Worm (Caenorhabditis elegans): ENCODE measurements around the gene asp-14.

The asp-14 gene

DNA sequence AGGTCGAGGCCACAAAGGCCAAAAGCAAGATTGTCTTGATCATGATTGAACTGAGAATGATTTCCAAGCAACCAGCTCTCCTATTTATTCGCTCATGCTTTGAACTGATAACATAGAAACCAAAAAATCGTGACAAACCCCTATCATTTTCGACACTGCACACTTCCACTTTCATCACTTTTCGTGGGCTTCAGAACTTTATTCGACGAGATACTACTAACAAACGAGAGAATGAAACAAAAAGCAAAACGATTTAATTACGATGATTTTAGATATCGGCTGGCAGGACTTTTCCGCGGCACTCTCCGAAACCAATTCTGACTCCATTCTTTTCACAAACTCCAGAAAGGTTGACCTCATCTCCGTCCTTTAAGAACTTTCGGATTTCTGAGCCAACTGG, at the start of gene asp-14:
TSS of gene asp-14 (minus strand) at position 101 of the 400 bp plus-strand sequence.
- TF ChIP-seq unc-62 (GFP tag; optimal IDR thresholded peaks at IDR 0.05) = no peak

DNA sequence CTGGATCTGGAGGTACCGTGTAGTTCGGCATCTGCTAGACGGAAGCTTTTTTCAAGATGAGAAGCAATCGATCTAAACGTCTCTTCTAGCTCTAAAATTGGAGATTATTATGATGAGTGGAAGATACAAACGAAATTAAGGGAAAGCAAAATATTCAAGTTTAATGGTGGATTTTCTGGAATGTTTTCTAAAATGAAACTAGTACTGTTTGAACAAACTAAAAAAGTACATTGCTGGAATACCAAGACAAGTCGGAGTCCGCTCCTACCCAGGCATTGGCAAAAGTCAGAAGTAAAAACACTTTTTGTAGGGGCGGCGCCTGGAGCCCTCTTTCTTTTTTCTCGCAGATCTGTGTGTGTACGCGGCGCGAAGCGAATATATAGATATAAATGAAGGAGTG, 38.3 kb upstream of the asp-14 start, which contains the start of gene gar-1:
TSS of gene gar-1 (minus strand) at position 101 of the 400 bp plus-strand sequence.
- no peak for TF ChIP-seq unc-62 (GFP tag; optimal IDR thresholded peaks at IDR 0.05)

DNA sequence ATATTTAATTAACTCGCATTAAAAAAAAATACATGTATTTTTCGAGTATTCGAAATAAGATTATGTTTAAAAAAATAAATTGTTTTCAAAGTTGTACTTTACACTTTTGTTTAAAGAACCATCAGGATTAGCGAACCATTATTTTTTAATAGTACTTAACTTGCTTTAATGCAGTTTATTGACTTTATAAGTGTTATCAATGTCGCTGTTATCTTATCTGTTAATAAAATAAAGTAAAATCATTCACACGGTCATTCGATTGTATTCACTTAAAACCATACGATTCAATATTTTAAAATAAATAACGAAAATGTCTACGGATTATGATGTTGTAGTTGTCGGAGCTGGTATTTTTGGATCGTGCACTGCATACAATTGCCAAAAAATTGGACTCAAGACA, 30.1 kb upstream of the asp-14 start, which contains the start of gene C15B12.1:
TSS of gene C15B12.1 (plus strand) at position 271 of the 400 bp plus-strand sequence.
- no peak for TF ChIP-seq unc-62 (GFP tag; optimal IDR thresholded peaks at IDR 0.05)

DNA sequence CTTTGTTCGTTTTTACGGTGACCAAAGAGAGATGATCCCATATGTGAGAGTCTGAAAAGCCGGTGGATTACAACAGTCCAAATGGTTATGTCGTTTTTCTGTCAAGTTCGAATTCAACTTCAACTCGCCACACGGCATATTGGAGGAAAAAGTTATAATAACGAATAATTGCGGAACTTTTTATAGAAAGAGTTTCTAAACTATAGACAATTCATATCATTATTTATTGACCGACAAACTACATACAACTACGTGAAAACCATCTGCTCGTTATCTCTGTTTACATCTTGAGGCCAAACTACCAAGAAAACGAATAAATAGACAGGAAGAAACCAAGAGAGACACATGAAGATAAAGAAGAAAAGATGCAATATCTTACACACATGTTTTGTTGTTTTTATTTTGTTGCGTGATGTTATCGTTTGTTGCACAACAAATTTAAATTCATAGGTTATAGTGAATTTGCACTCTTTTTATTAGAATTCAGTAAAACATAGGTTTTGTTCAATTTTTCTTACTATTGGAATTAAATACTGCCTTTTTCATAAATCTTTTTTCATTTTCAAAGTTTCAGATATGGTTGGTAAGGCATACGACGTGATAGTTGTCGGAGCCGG, 27.3 kb upstream of the asp-14 start, which contains the start of the genes C15B12.4 and C15B12.8:
TSS of gene C15B12.4 (minus strand) at position 51 of the 617 bp plus-strand sequence.
TSS of gene C15B12.8 (plus strand) at position 567 of the 617 bp plus-strand sequence.
- no peak for TF ChIP-seq unc-62 (GFP tag; optimal IDR thresholded peaks at IDR 0.05)

DNA sequence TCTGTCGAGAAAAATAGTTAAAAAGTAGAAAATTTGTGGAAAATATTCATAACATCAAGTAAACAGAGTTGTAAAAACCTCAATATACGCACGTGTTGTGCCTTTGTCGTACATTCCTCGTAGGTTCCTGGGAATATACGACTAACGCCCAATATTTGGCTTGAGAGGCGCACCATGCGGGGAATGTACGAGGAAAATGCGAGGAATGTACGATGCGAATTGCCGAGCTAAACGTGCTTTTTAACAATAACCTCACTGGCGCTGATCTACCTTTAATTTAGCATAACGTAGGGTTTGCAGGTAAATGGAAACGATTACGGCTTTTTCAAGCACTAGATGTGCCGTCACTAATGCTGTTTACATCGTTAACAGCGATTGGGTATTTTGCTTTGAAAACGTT, 22.0 kb upstream of the asp-14 start, which contains the start of gene C15B12.9:
TSS of gene C15B12.9 (plus strand) at position 301 of the 400 bp plus-strand sequence.
- TF ChIP-seq unc-62 (GFP tag; optimal IDR thresholded peaks at IDR 0.05) = no peak

DNA sequence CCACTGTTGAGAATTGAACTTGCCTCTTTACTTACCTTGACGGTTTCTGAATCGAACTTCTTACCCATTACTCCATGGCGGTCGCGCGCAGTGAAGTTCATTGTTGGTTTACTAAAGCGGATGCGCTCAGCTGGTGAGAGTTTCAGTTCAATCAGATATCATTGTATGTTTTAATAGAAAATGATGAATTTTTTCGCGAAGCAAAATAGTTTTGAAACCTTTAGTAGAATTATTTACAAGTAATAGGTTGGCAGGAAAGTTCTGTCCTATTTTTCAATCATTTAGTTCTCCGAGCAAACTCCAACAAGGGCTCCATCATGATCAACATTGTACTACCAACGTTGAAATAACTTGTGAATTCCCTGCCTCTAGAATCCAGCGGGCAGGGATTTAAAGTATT, 21.0 kb upstream of the asp-14 start, which contains the start of gene C15B12.3:
TSS of gene C15B12.3 (minus strand) at position 101 of the 400 bp plus-strand sequence.
- no peak for TF ChIP-seq unc-62 (GFP tag; optimal IDR thresholded peaks at IDR 0.05)

DNA sequence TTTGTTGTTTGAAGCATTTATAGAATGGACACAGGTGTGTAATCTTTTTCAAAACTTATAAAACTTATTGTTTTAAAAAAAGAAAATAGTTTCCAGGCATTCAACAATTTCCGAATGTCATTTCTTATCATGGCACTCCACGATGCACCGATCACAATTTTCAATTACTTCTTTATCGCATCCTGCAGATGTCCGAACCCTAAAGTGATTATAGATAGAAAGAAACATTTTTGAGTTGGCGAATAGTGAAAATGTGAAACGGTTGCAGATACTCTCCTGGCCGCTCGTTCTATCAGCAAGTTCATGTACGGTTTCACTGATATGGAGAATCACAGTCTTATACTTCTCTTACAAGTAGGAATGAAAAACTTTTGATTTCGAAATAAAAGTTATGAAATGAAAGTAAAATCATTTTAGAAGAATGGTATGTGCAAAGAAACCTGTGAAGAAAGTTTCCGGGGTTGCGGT, 16.6 kb upstream of the asp-14 start, which contains the start of gene C15B12.2:
TSS of gene C15B12.2 (plus strand) at position 418 of the 468 bp plus-strand sequence.
- no peak for TF ChIP-seq unc-62 (GFP tag; optimal IDR thresholded peaks at IDR 0.05)

DNA sequence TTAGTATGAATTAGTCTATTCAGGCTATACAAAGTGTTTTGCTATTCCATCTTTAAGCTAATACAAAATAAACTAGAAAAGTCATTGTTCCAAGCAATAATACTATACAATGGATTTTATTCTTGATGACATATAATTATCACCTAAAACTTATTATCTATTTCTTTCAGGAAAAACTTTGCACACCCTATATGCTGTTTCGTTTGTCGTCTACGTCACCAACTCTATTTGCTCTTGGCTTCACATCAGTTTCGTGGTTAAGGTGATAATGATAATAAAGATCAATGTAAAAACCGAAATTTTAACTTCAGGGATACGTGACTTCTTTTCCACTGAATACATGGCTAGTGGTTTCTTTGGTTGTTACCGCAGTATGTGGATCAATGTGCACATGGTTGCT, 16.0 kb upstream of the asp-14 start:
- no peak for TF ChIP-seq unc-62 (GFP tag; optimal IDR thresholded peaks at IDR 0.05)

DNA sequence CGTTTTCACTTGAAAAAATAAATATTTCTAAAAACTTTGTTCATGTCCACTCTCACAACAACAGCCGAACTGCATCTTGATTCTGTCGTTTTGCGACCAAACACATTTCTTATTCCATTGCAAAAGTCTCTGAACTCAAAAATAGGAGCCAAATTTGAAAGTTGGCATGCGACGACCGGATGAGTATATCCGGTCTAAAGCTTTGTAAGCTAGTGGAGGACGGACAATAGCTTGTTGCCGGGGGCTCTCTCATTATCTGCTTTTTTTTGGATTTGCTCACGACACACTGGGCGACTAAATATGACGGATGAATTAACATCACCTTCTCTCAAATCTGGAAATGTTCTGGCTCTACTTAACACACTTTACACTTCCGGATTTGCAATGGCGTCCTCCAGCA, 15.3 kb upstream of the asp-14 start, which contains the start of gene K04E7.1:
TSS of gene K04E7.1 (plus strand) at position 301 of the 400 bp plus-strand sequence.
- TF ChIP-seq unc-62 (GFP tag; optimal IDR thresholded peaks at IDR 0.05) = no peak

DNA sequence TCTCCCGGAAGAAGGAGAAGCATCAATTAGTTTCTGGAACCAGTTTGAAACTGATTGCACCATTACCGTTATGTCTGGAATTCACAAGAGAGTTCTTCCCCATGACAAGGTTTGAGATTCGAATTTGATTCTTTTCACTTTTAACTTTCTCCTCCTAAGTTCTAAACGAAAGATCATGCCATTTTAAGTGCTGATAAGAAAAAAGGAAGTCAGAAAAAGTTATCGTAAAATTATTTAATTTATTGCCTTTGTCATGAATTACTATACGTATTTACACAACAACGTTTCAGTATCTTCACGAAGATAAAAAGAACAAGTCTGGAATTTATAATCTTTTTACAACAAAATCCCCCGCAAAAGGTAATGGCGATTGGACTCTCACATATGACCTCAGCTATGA, 13.7 kb upstream of the asp-14 start:
- TF ChIP-seq unc-62 (GFP tag; optimal IDR thresholded peaks at IDR 0.05) = no peak

DNA sequence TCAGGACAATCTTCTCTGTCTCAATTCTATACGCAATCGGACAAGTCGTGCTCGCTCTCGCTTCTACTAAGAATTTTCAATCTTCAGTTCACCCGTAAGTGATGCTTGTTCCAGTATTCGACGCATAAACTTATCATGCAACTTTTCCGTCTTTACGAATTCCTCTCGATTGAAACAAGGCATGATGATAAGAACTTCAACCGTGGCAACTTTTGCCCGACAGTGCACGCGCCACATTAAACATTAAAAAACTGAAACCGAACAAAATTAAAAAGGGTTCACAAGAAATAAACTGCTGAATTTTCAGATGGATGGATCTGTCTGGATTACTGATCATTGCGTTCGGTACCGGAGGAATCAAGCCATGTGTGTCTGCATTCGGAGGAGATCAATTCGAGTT, 12.0 kb upstream of the asp-14 start:
- TF ChIP-seq unc-62 (GFP tag; optimal IDR thresholded peaks at IDR 0.05) = no peak

DNA sequence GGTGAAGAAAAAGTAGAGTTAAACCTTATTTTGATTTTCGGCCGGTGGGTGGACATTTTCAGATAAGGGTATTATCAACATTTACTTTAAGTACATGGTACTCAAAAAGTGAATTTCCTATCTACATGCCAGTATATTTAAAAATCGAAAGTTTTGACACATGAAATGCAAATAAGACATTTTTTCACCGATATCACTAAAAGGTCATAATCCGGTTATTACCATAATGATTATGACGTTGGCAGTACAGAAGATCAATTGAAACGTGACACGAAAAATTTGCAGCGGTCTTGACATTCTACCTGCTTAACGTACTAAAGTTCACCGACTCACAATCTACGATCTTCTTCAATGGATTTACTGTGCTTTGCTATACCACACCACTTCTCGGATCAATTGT, 11.5 kb upstream of the asp-14 start:
- no peak for TF ChIP-seq unc-62 (GFP tag; optimal IDR thresholded peaks at IDR 0.05)

DNA sequence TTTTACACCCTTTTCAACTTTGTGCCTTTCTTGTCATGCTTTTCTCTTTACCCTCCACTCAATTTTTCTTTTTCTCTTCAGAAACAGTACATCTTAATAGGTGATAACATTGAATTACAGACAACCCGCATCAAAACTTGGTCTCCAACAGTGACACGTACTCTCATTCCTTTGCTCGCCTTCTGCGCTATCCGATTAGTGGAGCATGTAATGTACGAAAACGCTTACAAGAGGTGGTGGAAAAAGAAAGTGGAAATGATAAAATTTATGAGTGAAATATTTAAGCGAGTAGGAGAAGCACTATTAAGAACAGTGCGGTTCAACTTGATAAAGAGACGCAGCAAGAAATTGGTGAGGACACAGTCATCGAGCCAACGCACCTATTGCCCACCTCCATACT, 10.1 kb upstream of the asp-14 start, which contains the start of gene pept-1:
TSS of gene pept-1 (plus strand) at position 306 of the 400 bp plus-strand sequence.
- no peak for TF ChIP-seq unc-62 (GFP tag; optimal IDR thresholded peaks at IDR 0.05)

DNA sequence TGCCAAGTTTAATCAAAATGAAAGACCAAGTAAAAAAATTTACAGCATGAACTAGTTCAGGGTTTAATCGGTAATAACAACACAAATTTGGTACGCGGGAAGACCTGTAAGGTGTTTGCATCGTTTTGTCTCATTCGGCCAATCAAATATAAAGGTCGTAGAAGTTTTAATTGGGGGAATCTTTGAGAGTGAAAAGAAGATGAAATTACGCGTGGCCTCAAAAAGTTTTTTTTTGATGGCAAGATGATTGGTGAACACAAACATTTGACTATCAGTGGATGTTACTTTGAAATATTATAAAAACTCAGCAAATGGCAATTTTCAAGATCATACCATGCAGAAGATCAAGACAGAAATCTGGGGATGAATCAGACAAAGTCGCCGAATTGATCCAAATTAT, 8.7 kb upstream of the asp-14 start, which contains the start of gene nas-33:
TSS of gene nas-33 (minus strand) at position 101 of the 400 bp plus-strand sequence.
- TF ChIP-seq unc-62 (GFP tag; optimal IDR thresholded peaks at IDR 0.05) = no peak

DNA sequence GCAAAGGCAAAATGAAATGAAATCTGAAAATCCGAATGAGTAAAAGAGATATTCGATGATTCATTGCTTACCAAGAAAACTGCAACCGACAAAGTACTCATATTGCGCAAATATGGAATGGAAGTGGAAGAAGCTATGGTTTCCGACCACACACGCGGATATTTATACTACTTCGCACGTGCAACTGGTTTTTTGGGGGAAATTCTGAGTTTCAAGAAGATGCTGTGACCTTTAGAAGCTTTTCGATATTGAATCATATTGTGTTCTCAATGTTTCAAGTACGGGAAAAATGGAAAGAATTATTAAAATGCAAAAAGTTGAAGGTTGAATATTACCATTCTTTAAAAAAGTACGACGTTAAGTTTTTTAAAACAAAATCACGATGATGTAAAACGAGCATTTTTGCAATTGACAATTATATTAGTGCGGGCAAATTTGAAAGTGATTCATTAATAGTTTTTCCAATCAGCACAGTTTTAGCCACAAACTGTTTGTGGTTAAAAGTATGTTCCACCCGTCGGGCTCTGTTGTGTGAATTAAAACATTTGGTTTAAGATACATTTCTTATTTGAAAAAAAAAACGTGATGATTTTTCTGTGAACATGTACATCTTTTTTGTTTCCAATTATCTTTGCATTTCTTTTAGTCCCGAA, 4.5 kb upstream of the asp-14 start, which contains the start of the genes grl-6 and K10C2.6:
TSS of gene grl-6 (minus strand) at position 101 of the 653 bp plus-strand sequence.
TSS of gene K10C2.6 (plus strand) at position 603 of the 653 bp plus-strand sequence.
- TF ChIP-seq unc-62 (GFP tag; optimal IDR thresholded peaks at IDR 0.05) = no peak

DNA sequence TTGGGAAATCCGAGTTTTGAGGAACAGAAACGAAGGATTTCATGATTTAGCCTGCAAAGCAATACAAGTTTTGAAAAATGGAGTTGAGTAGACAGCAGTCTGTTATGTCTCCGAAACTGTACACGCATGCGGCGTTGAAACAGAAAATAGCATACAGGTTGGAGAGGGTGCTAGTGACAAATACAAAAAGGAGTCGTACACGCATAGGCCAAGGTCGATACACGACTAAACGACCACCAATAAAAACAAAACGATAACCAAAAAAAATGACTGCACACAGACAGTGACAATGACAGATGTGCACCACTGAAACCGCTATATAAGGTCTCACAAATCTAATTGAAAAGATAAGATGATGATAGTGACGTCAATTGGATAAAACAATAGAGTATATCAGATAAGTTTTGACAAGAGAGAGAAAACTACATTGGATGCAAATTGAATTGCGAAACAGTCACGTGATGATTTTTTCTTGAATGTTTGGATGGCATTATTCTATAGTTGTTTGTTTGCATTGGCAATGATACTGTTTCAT, 2.5 kb upstream of the asp-14 start, which contains the start of gene fah-1:
TSS of gene fah-1 (minus strand) at position 51 of the 535 bp plus-strand sequence.
- no peak for TF ChIP-seq unc-62 (GFP tag; optimal IDR thresholded peaks at IDR 0.05)
